Fruit fly (Drosophila melanogaster) Kc167 (cell line): ENCODE results near the gene CG4456.

ENCODE experiments used
- Myc ChIP-seq: fragments of >200 bp; optimal IDR thresholded peaks from 2 replicates; lab custom pipeline; 2017; ENCODE audit warnings: missing external identifiers
- Sin3A ChIP-seq: fragments of >200 bp; optimal IDR thresholded peaks from 2 replicates; lab custom pipeline; 2018; ENCODE audit warnings: missing external identifiers
- h ChIP-seq: fragments of >200 bp; optimal IDR thresholded peaks from 3 replicates; lab custom pipeline; 2018; ENCODE audit warnings: missing external identifiers
- insv ChIP-seq: fragments of >200 bp; optimal IDR thresholded peaks from 3 replicates; lab custom pipeline; 2018; ENCODE audit warnings: missing external identifiers
- psq ChIP-seq: fragments of >200 bp; optimal IDR thresholded peaks from 2 replicates; lab custom pipeline; 2017; ENCODE audit warnings: missing external identifiers
- ttk ChIP-seq: sonication (Bioruptor generic); optimal IDR thresholded peaks from 2 replicates; lab custom pipeline; 2017; ENCODE audit warnings: missing external identifiers

The CG4456 gene

dm6 chr3L:9375130-9375529, 2.6 kb downstream of the CG4456 start, which contains the start of gene CG4461:
Gene CG4461 (plus strand): TSS chr3L:9375430.
- no peak for TF ChIP-seq Sin3A (lab: Kevin White, UChicago)
- TF ChIP-seq insv (lab: Kevin White, UChicago), result no peak
- TF ChIP-seq ttk (lab: Kevin White, UChicago), result no peak
- no peak for TF ChIP-seq Myc (lab: Kevin White, UChicago)
- TF ChIP-seq h (lab: Kevin White, UChicago), result no peak
- TF ChIP-seq psq (lab: Kevin White, UChicago), result no peak

- TF ChIP-seq insv (lab: Kevin White, UChicago) (no peak), h (lab: Kevin White, UChicago) (no peak), Myc (lab: Kevin White, UChicago) (no peak)
These were observed 4.1 kb downstream of the CG4456 start for dm6 chr3L:9376573-9376972.

- TF ChIP-seq h (lab: Kevin White, UChicago) (no peak), psq (lab: Kevin White, UChicago) (no peak), Sin3A (lab: Kevin White, UChicago) (no peak), insv (lab: Kevin White, UChicago) (no peak)
These were observed 4.9 kb downstream of the CG4456 start, which contains the start of gene Hsp26 for dm6 chr3L:9377198-9378035. Gene Hsp26 (minus strand): TSS chr3L:9377427.

- TF ChIP-seq insv (lab: Kevin White, UChicago) (no peak), psq (lab: Kevin White, UChicago) (no peak), h (lab: Kevin White, UChicago) (no peak), Myc (lab: Kevin White, UChicago) (no peak), Sin3A (lab: Kevin White, UChicago) (no peak), ttk (lab: Kevin White, UChicago) (no peak)
These were observed 7.2 kb downstream of the CG4456 start, which contains the start of gene Hsp67Ba for dm6 chr3L:9379484-9380343. Gene Hsp67Ba (minus strand): TSS chr3L:9379534.

- TF ChIP-seq Sin3A (lab: Kevin White, UChicago) (no peak), psq (lab: Kevin White, UChicago) (no peak), ttk (lab: Kevin White, UChicago) (no peak), Myc (lab: Kevin White, UChicago) (no peak), h (lab: Kevin White, UChicago) (no peak), insv (lab: Kevin White, UChicago) (no peak)
These were observed 7.9 kb downstream of the CG4456 start for dm6 chr3L:9380344-9380849.

dm6 chr3L:9381602-9382001, 9.1 kb downstream of the CG4456 start, which contains the start of gene Hsp23:
Gene Hsp23 (plus strand): TSS chr3L:9381882.
- TF ChIP-seq psq (lab: Kevin White, UChicago), result no peak
- no peak for TF ChIP-seq insv (lab: Kevin White, UChicago)
- TF ChIP-seq h (lab: Kevin White, UChicago), result no peak
- TF ChIP-seq Sin3A (lab: Kevin White, UChicago), result no peak
- no peak for TF ChIP-seq Myc (lab: Kevin White, UChicago)
- no peak for TF ChIP-seq ttk (lab: Kevin White, UChicago)

dm6 chr3L:9383345-9384075, 11.0 kb downstream of the CG4456 start, which contains the start of gene Hsp27:
Gene Hsp27 (plus strand): TSS chr3L:9384063.
- TF ChIP-seq insv (lab: Kevin White, UChicago) (no peak), h (lab: Kevin White, UChicago) (no peak), Myc (lab: Kevin White, UChicago) (no peak), ttk (lab: Kevin White, UChicago) (no peak), psq (lab: Kevin White, UChicago) (no peak), Sin3A (lab: Kevin White, UChicago) (no peak)

dm6 chr3L:9384445-9385079, 12.0 kb downstream of the CG4456 start:
- TF ChIP-seq ttk (lab: Kevin White, UChicago) (no peak), Myc (lab: Kevin White, UChicago) (no peak), h (lab: Kevin White, UChicago) (no peak), Sin3A (lab: Kevin White, UChicago) (no peak), psq (lab: Kevin White, UChicago) (no peak)

- TF ChIP-seq insv (lab: Kevin White, UChicago) (no peak), ttk (lab: Kevin White, UChicago) (no peak), psq (lab: Kevin White, UChicago) (no peak), h (lab: Kevin White, UChicago) (no peak), Sin3A (lab: Kevin White, UChicago) (no peak), Myc (lab: Kevin White, UChicago) (no peak)
These were observed 18.9 kb downstream of the CG4456 start for dm6 chr3L:9391340-9391980.
